Worm (Caenorhabditis elegans) whole organism, young adult: Measurements from ENCODE around the gene clec-251.

ENCODE experiments used
- B0261.1 ChIP-seq: sonication (generic microtip); optimal IDR thresholded peaks from 2 replicates; lab custom pipeline; 2016; ENCODE audit warnings: mild to moderate bottlenecking, missing genetic modification characterization, moderate library complexity, missing compliant biosample characterization
- B0336.3 ChIP-seq: fragments of 200-800 bp; sonication (Bioruptor generic); IDR thresholded peaks from 2 replicates; pipeline ENCODE4 v1.3.6; 2022; ENCODE audit warnings: missing genetic modification characterization, missing compliant biosample characterization
- C17E4.6 ChIP-seq: fragments of 200-800 bp; sonication (Bioruptor generic); IDR thresholded peaks from 2 replicates; pipeline ENCODE4 v1.3.6; 2022; ENCODE audit warnings: missing genetic modification reagents, missing genetic modification characterization, missing compliant biosample characterization
- F10E7.11 ChIP-seq: sonication (generic microtip); optimal IDR thresholded peaks from 2 replicates; lab custom pipeline; 2017; ENCODE audit warnings: mild to moderate bottlenecking, missing genetic modification characterization, moderate library complexity, missing compliant biosample characterization
- F22D6.2 ChIP-seq: sonication (generic microtip); optimal IDR thresholded peaks from 2 replicates; lab custom pipeline; 2016; ENCODE audit warnings: mild to moderate bottlenecking, missing genetic modification characterization, missing compliant biosample characterization
- F23B12.7 ChIP-seq: sonication (generic microtip); optimal IDR thresholded peaks from 2 replicates; lab custom pipeline; 2017; ENCODE audit warnings: missing genetic modification characterization, mild to moderate bottlenecking, missing compliant biosample characterization, antibody characterized with exemption, moderate library complexity; ENCODE audit not compliant: insufficient read depth
- K12H6.12 ChIP-seq: fragments of 200-800 bp; sonication (Bioruptor generic); optimal IDR thresholded peaks from 2 replicates; lab custom pipeline; 2018; ENCODE audit warnings: mild to moderate bottlenecking, missing genetic modification characterization, missing compliant biosample characterization
- T07F8.4 ChIP-seq: sonication (generic microtip); optimal IDR thresholded peaks from 2 replicates; lab custom pipeline; 2016; ENCODE audit warnings: mild to moderate bottlenecking, missing genetic modification characterization, moderate library complexity, missing compliant biosample characterization
- Y53F4B.3 ChIP-seq: fragments of 200-800 bp; sonication (Bioruptor generic); IDR thresholded peaks from 2 replicates; pipeline ENCODE4 v1.3.6; 2022; ENCODE audit warnings: missing genetic modification reagents, missing genetic modification characterization, missing compliant biosample characterization
- Y67H2A.10 ChIP-seq: fragments of 200-800 bp; sonication (Bioruptor generic); conservative IDR thresholded peaks from 2 replicates; pipeline ENCODE4 v1.3.6; 2022; ENCODE audit warnings: missing genetic modification reagents, missing genetic modification characterization, missing compliant biosample characterization
- Y79H2A.3 ChIP-seq: fragments of 200-800 bp; sonication (Bioruptor generic); conservative IDR thresholded peaks from 2 replicates; pipeline ENCODE4 v1.3.6; 2022; ENCODE audit warnings: missing genetic modification reagents, missing genetic modification characterization, missing compliant biosample characterization
- Y95B8A.8 ChIP-seq: fragments of 200-800 bp; sonication (Bioruptor generic); IDR thresholded peaks from 2 replicates; pipeline ENCODE4 v1.3.6; 2022; ENCODE audit warnings: missing genetic modification reagents, missing genetic modification characterization, missing compliant biosample characterization
- ZK185.1 ChIP-seq: sonication (generic microtip); optimal IDR thresholded peaks from 2 replicates; lab custom pipeline; 2016; ENCODE audit warnings: mild to moderate bottlenecking, missing genetic modification characterization, missing compliant biosample characterization; ENCODE audit not compliant: poor library complexity, severe bottlenecking
- aptf-3 ChIP-seq: fragments of 200-800 bp; sonication (Bioruptor generic); IDR thresholded peaks from 2 replicates; pipeline ENCODE4 v1.3.6; 2022; ENCODE audit warnings: missing genetic modification characterization, missing compliant biosample characterization
- attf-6 ChIP-seq: fragments of 200-800 bp; sonication (Bioruptor generic); IDR thresholded peaks from 2 replicates; pipeline ENCODE4 v1.3.6; 2022; ENCODE audit warnings: missing genetic modification reagents, missing genetic modification characterization, missing compliant biosample characterization
- ccch-3 ChIP-seq: fragments of 200-800 bp; sonication (Bioruptor generic); optimal IDR thresholded peaks from 2 replicates; lab custom pipeline; 2018; ENCODE audit warnings: mild to moderate bottlenecking, missing genetic modification characterization, missing compliant biosample characterization
- cebp-2 ChIP-seq: fragments of 200-800 bp; sonication (Bioruptor generic); IDR thresholded peaks from 2 replicates; pipeline ENCODE4 v1.3.6; 2022; ENCODE audit warnings: missing genetic modification characterization, missing compliant biosample characterization
- ceh-58 ChIP-seq: fragments of 200-800 bp; sonication (Bioruptor generic); IDR thresholded peaks from 2 replicates; pipeline ENCODE4 v1.3.6; 2022; ENCODE audit warnings: missing genetic modification characterization, missing compliant biosample characterization
- die-1 ChIP-seq: sonication (generic microtip); optimal IDR thresholded peaks from 2 replicates; lab custom pipeline; 2016; ENCODE audit warnings: missing genotype, mild to moderate bottlenecking, missing genetic modification characterization, missing compliant biosample characterization
- egl-18 ChIP-seq: fragments of 200-800 bp; sonication (Bioruptor generic); IDR thresholded peaks from 2 replicates; pipeline ENCODE4 v1.3.6; 2022; ENCODE audit warnings: missing genetic modification reagents, missing genetic modification characterization, missing compliant biosample characterization
- ekl-4 ChIP-seq: fragments of 200-800 bp; sonication (Bioruptor generic); IDR thresholded peaks from 2 replicates; pipeline ENCODE4 v1.3.6; 2022; ENCODE audit warnings: missing genetic modification reagents, missing genetic modification characterization, missing compliant biosample characterization
- fkh-3 ChIP-seq: sonication (generic microtip); optimal IDR thresholded peaks from 2 replicates; lab custom pipeline; 2016; ENCODE audit warnings: mild to moderate bottlenecking, missing genetic modification characterization, missing compliant biosample characterization
- hmg-1.2 ChIP-seq: fragments of 200-800 bp; sonication (Bioruptor generic); IDR thresholded peaks from 2 replicates; pipeline ENCODE4 v1.3.6; 2022; ENCODE audit warnings: missing genetic modification reagents, missing genetic modification characterization, missing compliant biosample characterization
- hrde-1 ChIP-seq: sonication (generic microtip); optimal IDR thresholded peaks from 2 replicates; lab custom pipeline; 2016; ENCODE audit warnings: missing genetic modification characterization, mild to moderate bottlenecking, missing compliant biosample characterization, moderate library complexity, missing genotype, missing genetic modification reagents, borderline replicate concordance
- lin-35 ChIP-seq, 3 experiments: fragments of 150-350 bp in 2 of 3; sonication (generic microtip) in 1 of 3; optimal IDR thresholded peaks; 2 replicates each; lab custom pipeline; 2014 to 2018; ENCODE audit warnings: missing biosample characterization in 3 of 3, missing genetic modification characterization in 3 of 3, missing genetic modification reagents in 3 of 3
- lin-54 ChIP-seq: fragments of 200-800 bp; sonication (Bioruptor generic); optimal IDR thresholded peaks from 2 replicates; lab custom pipeline; 2018; ENCODE audit warnings: mild to moderate bottlenecking, missing genetic modification characterization, missing compliant biosample characterization
- lsl-1 ChIP-seq: fragments of 200-800 bp; sonication (Bioruptor generic); optimal IDR thresholded peaks from 2 replicates; lab custom pipeline; 2018; ENCODE audit warnings: mild to moderate bottlenecking, missing genetic modification characterization, moderate library complexity, missing compliant biosample characterization
- madf-8 ChIP-seq: fragments of 200-800 bp; sonication (Bioruptor generic); conservative IDR thresholded peaks from 2 replicates; pipeline ENCODE4 v1.3.6; 2022; ENCODE audit warnings: missing genetic modification reagents, missing genetic modification characterization, missing compliant biosample characterization
- mcd-1 ChIP-seq: fragments of 200-800 bp; sonication (Bioruptor generic); IDR thresholded peaks from 2 replicates; pipeline ENCODE4 v1.3.6; 2022; ENCODE audit warnings: missing genetic modification reagents, missing genetic modification characterization, missing compliant biosample characterization
- nfya-2 ChIP-seq: fragments of 200-800 bp; sonication (Bioruptor generic); IDR thresholded peaks from 2 replicates; pipeline ENCODE4 v1.3.6; 2022; ENCODE audit warnings: missing genetic modification reagents, missing genetic modification characterization, missing compliant biosample characterization
- nfyb-1 ChIP-seq: fragments of 200-800 bp; sonication (Bioruptor generic); IDR thresholded peaks from 2 replicates; pipeline ENCODE4 v1.3.6; 2022; ENCODE audit warnings: missing genetic modification reagents, missing genetic modification characterization, missing compliant biosample characterization
- nhr-120 ChIP-seq: fragments of 200-800 bp; sonication (Bioruptor generic); IDR thresholded peaks from 2 replicates; pipeline ENCODE4 v1.3.6; 2022; ENCODE audit warnings: missing genetic modification characterization, missing compliant biosample characterization
- nhr-179 ChIP-seq: sonication (generic microtip); optimal IDR thresholded peaks from 2 replicates; lab custom pipeline; 2016; ENCODE audit warnings: mild to moderate bottlenecking, missing genetic modification characterization, missing compliant biosample characterization
- rpc-1 ChIP-seq, 2 experiments: fragments of 150-350 bp in 1 of 2; sonication (generic microtip) in 1 of 2; optimal IDR thresholded peaks; 2 replicates each; lab custom pipeline; 2014 to 2018; ENCODE audit warnings: missing biosample characterization in 1 of 2, missing genetic modification characterization in 1 of 2, missing genetic modification reagents in 1 of 2, missing genotype in 1 of 2
- snpc-1.1 ChIP-seq: sonication (generic microtip); optimal IDR thresholded peaks from 2 replicates; lab custom pipeline; 2017; ENCODE audit warnings: missing genetic modification characterization, mild to moderate bottlenecking, missing compliant biosample characterization, antibody characterized with exemption, moderate library complexity, missing genotype, missing genetic modification reagents; ENCODE audit not compliant: insufficient read depth
- snpc-3.4 ChIP-seq: sonication (generic microtip); optimal IDR thresholded peaks from 2 replicates; lab custom pipeline; 2017; ENCODE audit warnings: missing genetic modification characterization, mild to moderate bottlenecking, missing compliant biosample characterization, antibody characterized with exemption, moderate library complexity, missing genotype, missing genetic modification reagents
- snpc-4 ChIP-seq, 5 experiments: fragments of 150-350 bp in 1 of 5; sonication (generic microtip) in 4 of 5; optimal IDR thresholded peaks; 2 replicates each; lab custom pipeline; 2014 to 2018; ENCODE audit warnings: missing genetic modification characterization in 5 of 5, missing biosample characterization in 3 of 5, antibody characterized with exemption in 2 of 5, mild to moderate bottlenecking in 2 of 5, missing compliant biosample characterization in 2 of 5, missing genotype in 2 of 5, moderate library complexity in 2 of 5, missing genetic modification reagents in 1 of 5
- tbx-9 ChIP-seq: sonication (generic microtip); optimal IDR thresholded peaks from 2 replicates; lab custom pipeline; 2016; ENCODE audit warnings: borderline replicate concordance, missing genetic modification characterization, inconsistent platforms, missing compliant biosample characterization
- xnd-1 ChIP-seq: sonication (generic microtip); optimal IDR thresholded peaks from 2 replicates; lab custom pipeline; 2016; ENCODE audit warnings: missing genotype, missing genetic modification reagents, missing genetic modification characterization, missing compliant biosample characterization
- zfh-2 ChIP-seq: fragments of 200-800 bp; sonication (Bioruptor generic); conservative IDR thresholded peaks from 2 replicates; pipeline ENCODE4 v1.3.6; 2022; ENCODE audit warnings: missing genetic modification reagents, missing genetic modification characterization, missing compliant biosample characterization
- ztf-28 ChIP-seq: fragments of 200-800 bp; sonication (Bioruptor generic); IDR thresholded peaks from 2 replicates; pipeline ENCODE4 v1.3.6; 2022; ENCODE audit warnings: missing genetic modification reagents, missing genetic modification characterization, missing compliant biosample characterization

The clec-251 gene

DNA sequence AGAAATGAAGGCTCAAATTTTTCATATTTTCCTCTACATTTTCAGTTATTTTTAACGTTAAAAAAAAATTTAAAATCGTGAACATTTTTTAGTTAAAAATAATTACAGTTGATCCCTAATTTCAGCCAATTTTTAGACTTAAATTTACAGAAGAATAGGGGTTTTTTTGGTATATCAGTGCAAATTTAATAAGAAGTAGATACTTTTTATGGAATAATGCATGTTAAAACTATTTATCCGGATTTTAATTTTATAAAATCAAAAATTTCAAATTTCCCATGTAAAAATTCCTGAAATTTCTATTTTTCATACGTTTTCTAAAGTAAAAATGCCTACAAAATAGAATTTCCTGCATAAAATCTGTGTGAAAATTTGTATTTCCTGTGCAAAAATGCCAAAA, 22.7 kb downstream of the clec-251 start:
- TF ChIP-seq egl-18 (GFP tag; lab: Robert Waterston, UW) (no peak), fkh-3 (tag; lab: Kevin White, UChicago) (no peak), nhr-120 (GFP tag; lab: Robert Waterston, UW) (no peak), ekl-4 (GFP tag; lab: Robert Waterston, UW) (no peak), nfyb-1 (GFP tag; lab: Robert Waterston, UW) (no peak), K12H6.12 (tag; lab: Kevin White, UChicago) (no peak), B0261.1 (tag; lab: Kevin White, UChicago) (no peak), nfya-2 (GFP tag; lab: Robert Waterston, UW) (no peak), ztf-28 (GFP tag; lab: Robert Waterston, UW) (no peak), B0336.3 (GFP tag; lab: Robert Waterston, UW) (no peak), Y53F4B.3 (no peak), xnd-1 (tag; lab: Kevin White, UChicago) (no peak), hmg-1.2 (GFP tag; lab: Robert Waterston, UW) (no peak), hrde-1 (no peak), nhr-179 (no peak), die-1 (tag; lab: Kevin White, UChicago) (no peak), ZK185.1 (no peak), Y67H2A.10 (GFP tag; lab: Robert Waterston, UW) (no peak), F10E7.11 (no peak), mcd-1 (GFP tag; lab: Robert Waterston, UW) (no peak)
- TF ChIP-seq, all 124 proteins: peak for 0

DNA sequence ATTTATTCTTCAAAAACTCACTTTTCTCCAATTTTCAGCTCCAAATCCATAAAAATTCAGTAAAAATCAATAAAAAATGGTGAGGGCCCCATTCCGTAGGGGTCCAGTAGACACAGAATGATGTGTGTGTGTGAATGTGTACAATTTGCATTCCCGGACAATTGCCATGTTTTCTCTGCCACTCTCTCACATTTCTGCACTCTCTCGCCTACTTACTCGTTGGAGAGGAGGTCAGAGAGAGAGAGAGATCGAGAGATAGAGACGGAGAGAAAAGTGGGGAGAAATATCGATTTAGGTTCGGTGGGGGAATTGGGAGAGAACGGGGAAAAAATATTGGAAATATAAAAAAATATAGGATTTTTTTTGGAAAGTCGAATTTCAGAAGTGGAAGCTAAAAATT, 23.2 kb downstream of the clec-251 start:
- TF ChIP-seq nhr-179 (no peak), snpc-3.4 (tag; lab: Kevin White, UChicago) (peak; percentile 51), F23B12.7 (peak; percentile 49), F10E7.11 (no peak), ceh-58 (GFP tag; lab: Robert Waterston, UW) (no peak), attf-6 (GFP tag; lab: Robert Waterston, UW) (no peak), lin-54 (GFP tag; lab: Kevin White, UChicago) (peak; percentile 49), snpc-4 (GFP tag; optimal IDR thresholded peaks at IDR 0.05; lab: Kevin White, UChicago) (no peak), snpc-4 (tag; optimal IDR thresholded peaks at IDR 0.05; lab: Kevin White, UChicago) (peak in 3 of 4 experiments; percentile 46 to 74 (median 55)), hrde-1 (no peak), zfh-2 (peak; percentile 71), aptf-3 (GFP tag; lab: Robert Waterston, UW) (no peak), T07F8.4 (tag; lab: Kevin White, UChicago) (no peak), lin-35 (GFP tag; optimal IDR thresholded peaks at IDR 0.05; lab: Kevin White, UChicago) (peak in 1 of 3 experiments; percentile 74), Y95B8A.8 (no peak), Y79H2A.3 (GFP tag; lab: Robert Waterston, UW) (no peak), ccch-3 (GFP tag; lab: Kevin White, UChicago) (no peak), hmg-1.2 (GFP tag; lab: Robert Waterston, UW) (peak; percentile 99)

DNA sequence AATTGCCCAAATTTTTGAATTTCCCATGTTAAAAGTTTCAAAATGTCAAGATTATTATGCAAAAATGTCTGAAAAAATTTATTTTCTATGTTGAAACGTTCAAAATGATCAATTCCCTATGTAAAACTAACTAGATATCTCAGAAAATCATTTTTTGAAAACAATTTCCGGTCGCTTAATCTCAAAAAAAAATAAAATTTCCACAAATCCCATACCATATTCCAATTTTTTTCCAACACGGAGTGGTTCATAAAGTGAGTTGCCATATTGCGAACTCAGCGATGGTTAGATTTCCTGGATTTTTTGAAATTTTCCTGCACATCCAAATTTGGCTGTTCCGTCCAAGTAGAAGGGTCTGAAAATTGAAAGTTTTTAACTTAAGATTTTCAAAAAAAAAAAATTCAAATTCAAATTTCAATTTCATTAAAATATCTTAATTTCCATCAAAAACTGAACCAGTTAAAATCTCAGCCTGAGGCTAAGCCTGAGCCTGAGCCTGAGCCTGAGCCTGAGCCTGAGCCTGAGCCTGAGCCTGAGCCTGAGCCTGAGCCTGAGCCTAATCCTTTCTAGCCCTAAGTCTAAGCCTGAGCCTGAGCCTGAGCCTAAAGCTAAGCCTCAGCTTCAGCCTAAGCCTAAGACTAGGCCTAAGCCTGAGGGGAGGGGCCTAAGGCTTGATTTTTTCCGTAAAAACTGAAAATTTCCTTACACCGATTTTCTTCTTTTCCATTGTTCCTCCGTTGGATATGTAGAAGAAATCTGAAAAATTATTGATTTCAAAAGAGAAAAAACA, 24.1 kb downstream of the clec-251 start:
- TF ChIP-seq madf-8 (GFP tag; lab: Robert Waterston, UW) (no peak), lsl-1 (GFP tag; lab: Kevin White, UChicago) (no peak), cebp-2 (GFP tag; lab: Robert Waterston, UW) (no peak), C17E4.6 (no peak), F22D6.2 (tag; lab: Kevin White, UChicago) (no peak), snpc-3.4 (tag; lab: Kevin White, UChicago) (no peak), rpc-1 (optimal IDR thresholded peaks at IDR 0.05; lab: Kevin White, UChicago) (no peak), rpc-1 (tag; optimal IDR thresholded peaks at IDR 0.05; lab: Kevin White, UChicago) (no peak), fkh-3 (tag; lab: Kevin White, UChicago) (no peak), tbx-9 (no peak), Y95B8A.8 (no peak), hmg-1.2 (GFP tag; lab: Robert Waterston, UW) (no peak), nfya-2 (GFP tag; lab: Robert Waterston, UW) (no peak), B0261.1 (tag; lab: Kevin White, UChicago) (no peak), snpc-1.1 (no peak)
